Worm (Caenorhabditis elegans) whole organism, L4 larva: ENCODE measurements around the gene dmsr-8.

Experiments
- F26F4.8 ChIP-seq: fragments of 200-800 bp; sonication (Bioruptor generic); conservative IDR thresholded peaks from 2 replicates; pipeline ENCODE4 v1.3.6; 2022; ENCODE audit warnings: missing genetic modification characterization, missing compliant biosample characterization
- F49E8.2 ChIP-seq: sonication (generic microtip); optimal IDR thresholded peaks from 2 replicates; lab custom pipeline; 2016; ENCODE audit warnings: missing compliant biosample characterization, mild to moderate bottlenecking, missing genetic modification characterization, borderline replicate concordance
- R02D3.7 ChIP-seq: fragments of 150-350 bp; sonication (generic microtip); optimal IDR thresholded peaks from 3 replicates; lab custom pipeline; 2014; ENCODE audit warnings: missing biosample characterization, missing genetic modification characterization
- T20F7.1 ChIP-seq: fragments of 200-800 bp; sonication (Bioruptor generic); optimal IDR thresholded peaks from 2 replicates; lab custom pipeline; 2018; ENCODE audit warnings: mild to moderate bottlenecking, missing genetic modification characterization, missing compliant biosample characterization
- Y105C5A.15 ChIP-seq: fragments of 200-800 bp; sonication (Bioruptor generic); IDR thresholded peaks from 2 replicates; pipeline ENCODE4 v1.3.6; 2022; ENCODE audit warnings: missing genetic modification characterization, missing compliant biosample characterization
- Y5F2A.4 ChIP-seq: fragments of 200-800 bp; sonication (Bioruptor generic); optimal IDR thresholded peaks from 2 replicates; lab custom pipeline; 2018; ENCODE audit warnings: mild to moderate bottlenecking, missing genetic modification characterization, missing compliant biosample characterization
- ZK337.2 ChIP-seq: fragments of 200-800 bp; sonication (Bioruptor generic); IDR thresholded peaks from 2 replicates; pipeline ENCODE4 v1.3.6; 2022; ENCODE audit warnings: missing genetic modification reagents, missing genetic modification characterization, missing compliant biosample characterization
- ama-1 ChIP-seq: fragments of 150-350 bp; optimal IDR thresholded peaks from 2 replicates; lab custom pipeline; 2014; ENCODE audit warnings: inconsistent platforms, mixed read lengths
- arid-1 ChIP-seq: fragments of 200-800 bp; sonication (Bioruptor generic); conservative IDR thresholded peaks from 2 replicates; pipeline ENCODE4 v1.3.6; 2022; ENCODE audit warnings: missing genetic modification reagents, missing genetic modification characterization, missing compliant biosample characterization
- attf-4 ChIP-seq: sonication (generic microtip); optimal IDR thresholded peaks from 3 replicates; lab custom pipeline; 2017; ENCODE audit warnings: missing biosample characterization, missing genetic modification characterization
- ceh-20 ChIP-seq: fragments of 200-800 bp; sonication (Bioruptor generic); IDR thresholded peaks from 2 replicates; pipeline ENCODE4 v1.3.6; 2022; ENCODE audit warnings: missing genetic modification reagents, missing genetic modification characterization, missing compliant biosample characterization
- ceh-28 ChIP-seq: fragments of 150-350 bp; optimal IDR thresholded peaks from 2 replicates; lab custom pipeline; 2014; ENCODE audit warnings: missing biosample characterization, missing genetic modification reagents, missing genetic modification characterization
- ceh-44 ChIP-seq: fragments of 200-800 bp; sonication (Bioruptor generic); IDR thresholded peaks from 2 replicates; pipeline ENCODE4 v1.3.6; 2022; ENCODE audit warnings: missing genetic modification reagents, missing genetic modification characterization, missing compliant biosample characterization
- ceh-82 ChIP-seq: sonication (generic microtip); optimal IDR thresholded peaks from 2 replicates; lab custom pipeline; 2017; ENCODE audit warnings: missing biosample characterization, missing genetic modification characterization
- cey-2 ChIP-seq: sonication (generic microtip); optimal IDR thresholded peaks from 3 replicates; lab custom pipeline; 2017; ENCODE audit warnings: missing genetic modification characterization, mild to moderate bottlenecking, missing compliant biosample characterization, antibody characterized with exemption, borderline replicate concordance; ENCODE audit not compliant: insufficient read depth
- daf-12 ChIP-seq: fragments of 150-350 bp; optimal IDR thresholded peaks from 2 replicates; lab custom pipeline; 2014; ENCODE audit warnings: missing biosample characterization, missing genetic modification reagents, missing genetic modification characterization
- daf-8 ChIP-seq: fragments of 200-800 bp; sonication (Bioruptor generic); IDR thresholded peaks from 2 replicates; pipeline ENCODE4 v1.3.6; 2022; ENCODE audit warnings: missing genetic modification characterization, missing compliant biosample characterization
- dve-1 ChIP-seq: sonication (generic microtip); optimal IDR thresholded peaks from 2 replicates; lab custom pipeline; 2017; ENCODE audit warnings: antibody characterized with exemption, mild to moderate bottlenecking, missing genetic modification characterization, missing compliant biosample characterization; ENCODE audit not compliant: insufficient read depth
- fkh-10 ChIP-seq: fragments of 150-350 bp; optimal IDR thresholded peaks from 2 replicates; lab custom pipeline; 2014; ENCODE audit warnings: missing biosample characterization, missing genetic modification reagents, missing genetic modification characterization
- hlh-30 ChIP-seq: sonication (generic microtip); optimal IDR thresholded peaks from 2 replicates; lab custom pipeline; 2017; ENCODE audit warnings: antibody characterized with exemption, mild to moderate bottlenecking, missing genetic modification characterization, missing compliant biosample characterization; ENCODE audit not compliant: insufficient read depth
- jun-1 ChIP-seq: fragments of 150-350 bp; optimal IDR thresholded peaks from 2 replicates; lab custom pipeline; 2014; ENCODE audit warnings: missing biosample characterization, missing genetic modification reagents, missing genetic modification characterization
- lin-1 ChIP-seq: fragments of 200-800 bp; sonication (Bioruptor generic); IDR thresholded peaks from 2 replicates; pipeline ENCODE4 v1.3.6; 2022; ENCODE audit warnings: missing genetic modification reagents, missing genetic modification characterization, missing compliant biosample characterization
- lin-13 ChIP-seq: fragments of 150-350 bp; optimal IDR thresholded peaks from 2 replicates; lab custom pipeline; 2014; ENCODE audit warnings: missing biosample characterization, missing genetic modification reagents, missing genetic modification characterization
- lin-29 ChIP-seq: fragments of 200-800 bp; sonication (Bioruptor generic); IDR thresholded peaks from 2 replicates; pipeline ENCODE4 v1.3.6; 2022; ENCODE audit warnings: missing genetic modification reagents, missing genetic modification characterization, missing compliant biosample characterization
- lir-3 ChIP-seq: sonication (generic microtip); optimal IDR thresholded peaks from 2 replicates; lab custom pipeline; 2016; ENCODE audit warnings: mild to moderate bottlenecking, missing genetic modification characterization, missing compliant biosample characterization
- lsy-2 ChIP-seq, 2 experiments: fragments of 150-350 bp in 1 of 2; sonication (generic microtip) in 1 of 2; optimal IDR thresholded peaks; 2 replicates each; lab custom pipeline; 2014 to 2017; ENCODE audit warnings: missing biosample characterization in 2 of 2, missing genetic modification characterization in 2 of 2
- mdt-29 ChIP-seq: fragments of 200-800 bp; sonication (Bioruptor generic); IDR thresholded peaks from 2 replicates; pipeline ENCODE4 v1.3.6; 2022; ENCODE audit warnings: missing genetic modification reagents, missing genetic modification characterization, missing compliant biosample characterization
- mes-2 ChIP-seq: sonication (generic microtip); optimal IDR thresholded peaks from 2 replicates; lab custom pipeline; 2016; ENCODE audit warnings: missing genotype, mild to moderate bottlenecking, missing genetic modification characterization, missing compliant biosample characterization; ENCODE audit not compliant: poor library complexity, severe bottlenecking
- nhr-10 ChIP-seq: fragments of 150-350 bp; optimal IDR thresholded peaks from 2 replicates; lab custom pipeline; 2014; ENCODE audit warnings: missing biosample characterization, missing genetic modification characterization
- nhr-102 ChIP-seq: sonication (generic microtip); optimal IDR thresholded peaks from 2 replicates; lab custom pipeline; 2016; ENCODE audit warnings: mild to moderate bottlenecking, missing genetic modification characterization, moderate library complexity, missing compliant biosample characterization
- nhr-11 ChIP-seq: fragments of 150-350 bp; optimal IDR thresholded peaks from 2 replicates; lab custom pipeline; 2014; ENCODE audit warnings: missing biosample characterization, missing genetic modification characterization
- nhr-111 ChIP-seq: fragments of 200-800 bp; sonication (Bioruptor generic); optimal IDR thresholded peaks from 2 replicates; lab custom pipeline; 2018; ENCODE audit warnings: mild to moderate bottlenecking, missing genetic modification characterization, missing compliant biosample characterization
- nhr-237 ChIP-seq: sonication (generic microtip); optimal IDR thresholded peaks from 2 replicates; lab custom pipeline; 2017; ENCODE audit warnings: missing biosample characterization, missing genetic modification characterization
- nhr-28 ChIP-seq: fragments of 150-350 bp; optimal IDR thresholded peaks from 2 replicates; lab custom pipeline; 2014; ENCODE audit warnings: missing biosample characterization, missing genetic modification characterization
- nhr-41 ChIP-seq: fragments of 200-800 bp; sonication (Bioruptor generic); IDR thresholded peaks from 2 replicates; pipeline ENCODE4 v1.3.6; 2022; ENCODE audit warnings: missing genetic modification reagents, missing genetic modification characterization, missing compliant biosample characterization
- nhr-6 ChIP-seq: fragments of 150-350 bp; optimal IDR thresholded peaks from 2 replicates; lab custom pipeline; 2014; ENCODE audit warnings: missing biosample characterization, missing genetic modification characterization
- nhr-77 ChIP-seq: fragments of 150-350 bp; optimal IDR thresholded peaks from 2 replicates; lab custom pipeline; 2014; ENCODE audit warnings: missing biosample characterization, missing genetic modification characterization
- pha-4 ChIP-seq, 2 experiments: fragments of 150-350 bp in 1 of 2; fragments of 200-800 bp in 1 of 2; sonication (Bioruptor generic) in 1 of 2; IDR thresholded peaks in 1 of 2; optimal IDR thresholded peaks in 1 of 2; 2 replicates each; pipeline versions ENCODE4 v1.3.6 to Lab custom; 2014 to 2022; ENCODE audit warnings: missing genetic modification characterization in 2 of 2, missing genetic modification reagents in 2 of 2, missing biosample characterization in 1 of 2, missing compliant biosample characterization in 1 of 2
- php-3 ChIP-seq: fragments of 200-800 bp; sonication (Bioruptor generic); IDR thresholded peaks from 2 replicates; pipeline ENCODE4 v1.3.6; 2022; ENCODE audit warnings: missing genetic modification reagents, missing genetic modification characterization, missing compliant biosample characterization
- saeg-2 ChIP-seq: fragments of 200-800 bp; sonication (Bioruptor generic); IDR thresholded peaks from 2 replicates; pipeline ENCODE4 v1.3.6; 2022; ENCODE audit warnings: missing genetic modification reagents, missing genetic modification characterization, missing compliant biosample characterization
- sdz-12 ChIP-seq: fragments of 200-800 bp; sonication (Bioruptor generic); optimal IDR thresholded peaks from 2 replicates; lab custom pipeline; 2018; ENCODE audit warnings: mild to moderate bottlenecking, missing genetic modification characterization, missing compliant biosample characterization
- spr-1 ChIP-seq: sonication (generic microtip); optimal IDR thresholded peaks from 2 replicates; lab custom pipeline; 2016; ENCODE audit warnings: mild to moderate bottlenecking, missing genetic modification characterization, missing compliant biosample characterization
- unc-39 ChIP-seq: sonication (generic microtip); optimal IDR thresholded peaks from 2 replicates; lab custom pipeline; 2017; ENCODE audit warnings: missing biosample characterization, missing genetic modification characterization
- unc-62 ChIP-seq, 3 experiments: fragments of 150-350 bp in 1 of 3; sonication (generic microtip); optimal IDR thresholded peaks in 2 of 3; peaks in 1 of 3; 1 replicate in 1 of 3; 2 replicates in 2 of 3; lab custom pipeline; 2014 to 2017; ENCODE audit warnings: missing biosample characterization in 3 of 3, missing genetic modification characterization in 3 of 3, missing genetic modification reagents in 3 of 3, missing genotype in 1 of 3
- zip-11 ChIP-seq: fragments of 200-800 bp; sonication (Bioruptor generic); IDR thresholded peaks from 2 replicates; pipeline ENCODE4 v1.3.6; 2022; ENCODE audit warnings: missing genetic modification characterization, missing compliant biosample characterization
- ztf-11 ChIP-seq: fragments of 150-350 bp; optimal IDR thresholded peaks from 2 replicates; lab custom pipeline; 2014; ENCODE audit warnings: missing biosample characterization, missing genetic modification characterization

The dmsr-8 gene

DNA sequence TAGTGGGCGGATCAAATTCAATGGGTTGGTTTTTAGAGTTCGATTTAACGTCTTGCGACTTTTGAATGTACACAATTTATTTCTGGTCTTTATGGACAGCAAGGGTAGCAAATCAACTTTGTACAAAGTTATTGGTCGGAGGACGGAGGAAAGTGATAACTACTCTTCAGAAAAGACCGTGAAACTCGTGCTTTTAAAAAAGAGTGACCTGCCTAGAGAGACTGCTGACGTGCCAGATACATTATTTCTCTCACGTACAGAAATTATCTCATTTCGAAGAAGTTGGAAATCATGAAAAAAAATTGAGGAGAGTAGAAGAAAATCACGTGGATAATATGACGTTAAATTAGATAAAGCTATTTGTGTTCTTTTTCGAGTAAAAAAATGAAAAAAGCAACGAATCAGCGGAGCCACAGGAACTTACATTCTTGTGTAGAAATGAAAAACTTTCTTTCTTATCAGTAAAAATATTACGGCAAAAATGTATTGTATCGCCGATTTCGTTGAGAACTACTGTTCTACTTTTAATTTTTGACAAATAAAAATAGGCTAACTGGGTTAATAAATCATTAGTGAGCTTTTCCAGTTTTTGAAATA lies 22.0 kb upstream of the dmsr-8 start, which contains the start of gene ppm-1.A (continued):
- peak; percentile 54 for TF ChIP-seq nhr-77 (tag; lab: Kevin White, UChicago)
- TF ChIP-seq unc-62 (GFP tag; optimal IDR thresholded peaks at IDR 0.05 in 1 of 2; lab: Kevin White, UChicago): peak in 1 of 2 experiments; percentile 93
- TF ChIP-seq unc-62 (tag; optimal IDR thresholded peaks at IDR 0.05; lab: Kevin White, UChicago): no peak
- TF ChIP-seq ceh-28 (tag; lab: Kevin White, UChicago): no peak
- no peak for TF ChIP-seq R02D3.7 (tag; lab: Kevin White, UChicago)
- TF ChIP-seq unc-39: no peak
- TF ChIP-seq daf-8 (GFP tag; lab: Robert Waterston, UW): no peak
- TF ChIP-seq Y5F2A.4 (GFP tag; lab: Kevin White, UChicago): no peak
- TF ChIP-seq nhr-6: no peak
- TF ChIP-seq hlh-30 (tag; lab: Kevin White, UChicago): peak; percentile 82
- no peak for TF ChIP-seq ceh-82 (tag; lab: Kevin White, UChicago)
- TF ChIP-seq lsy-2 (tag; optimal IDR thresholded peaks at IDR 0.05; lab: Kevin White, UChicago): peak in 1 of 2 experiments; percentile 21
- TF ChIP-seq mdt-29: no peak
- TF ChIP-seq nhr-111: no peak
- TF ChIP-seq nhr-11: no peak
- TF ChIP-seq nhr-10 (tag; lab: Kevin White, UChicago): no peak
- no peak for TF ChIP-seq F26F4.8 (GFP tag; lab: Robert Waterston, UW)
- TF ChIP-seq nhr-41 (GFP tag; lab: Robert Waterston, UW): no peak
- TF ChIP-seq, all 104 proteins: peak for 11

DNA sequence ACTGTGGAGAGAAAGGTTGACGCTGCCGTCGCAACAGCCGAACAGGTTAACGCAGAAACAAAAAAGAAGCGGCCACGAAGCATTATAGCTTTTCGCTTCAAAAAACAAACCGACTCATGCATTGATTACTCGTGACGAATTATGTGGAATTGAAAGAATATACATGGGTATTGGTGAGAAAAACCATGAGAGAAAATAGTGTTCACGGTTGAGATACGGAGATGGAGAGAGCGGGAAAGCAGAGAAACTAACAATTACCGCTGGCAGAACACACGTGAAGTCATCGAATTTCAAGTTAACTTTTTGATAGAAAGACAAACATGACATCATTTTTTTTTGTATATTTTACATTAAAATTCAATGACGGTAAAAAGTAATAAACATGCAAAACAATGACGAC lies 21.2 kb upstream of the dmsr-8 start:
- TF ChIP-seq fkh-10 (no peak), nhr-237 (tag; lab: Kevin White, UChicago) (no peak), ceh-82 (tag; lab: Kevin White, UChicago) (no peak), saeg-2 (GFP tag; lab: Robert Waterston, UW) (no peak), F26F4.8 (GFP tag; lab: Robert Waterston, UW) (0 out of 2 replicates have a peak, but pooled peaks have one; percentile 34), nhr-11 (no peak), dve-1 (tag; lab: Kevin White, UChicago) (peak; percentile 61), ztf-11 (tag; lab: Kevin White, UChicago) (no peak), nhr-102 (no peak), cey-2 (tag; lab: Kevin White, UChicago) (no peak), nhr-41 (GFP tag; lab: Robert Waterston, UW) (no peak), lin-13 (no peak), lin-29 (GFP tag; lab: Robert Waterston, UW) (no peak), daf-12 (no peak), nhr-28 (tag; lab: Kevin White, UChicago) (peak; percentile 55), jun-1 (tag; lab: Kevin White, UChicago) (no peak), R02D3.7 (tag; lab: Kevin White, UChicago) (no peak), T20F7.1 (GFP tag; lab: Kevin White, UChicago) (peak; percentile 8), hlh-30 (tag; lab: Kevin White, UChicago) (peak; percentile 79), pha-4 (GFP tag; IDR thresholded peaks at IDR 0.05; lab: Robert Waterston, UW) (no peak), pha-4 (tag; optimal IDR thresholded peaks at IDR 0.05; lab: Kevin White, UChicago) (no peak), php-3 (GFP tag; lab: Robert Waterston, UW) (no peak), mes-2 (tag; lab: Kevin White, UChicago) (peak; percentile 41), nhr-77 (tag; lab: Kevin White, UChicago) (no peak), ama-1 (lab: Kevin White, UChicago) (no peak), F49E8.2 (tag; lab: Kevin White, UChicago) (no peak), spr-1 (no peak), Y105C5A.15 (GFP tag; lab: Robert Waterston, UW) (no peak), sdz-12 (no peak), arid-1 (GFP tag; lab: Robert Waterston, UW) (no peak), ZK337.2 (GFP tag; lab: Robert Waterston, UW) (no peak), ceh-44 (GFP tag; lab: Robert Waterston, UW) (no peak), attf-4 (no peak), lin-1 (GFP tag; lab: Robert Waterston, UW) (no peak), mdt-29 (no peak), Y5F2A.4 (GFP tag; lab: Kevin White, UChicago) (no peak), ceh-20 (GFP tag; lab: Robert Waterston, UW) (no peak), lir-3 (tag; lab: Kevin White, UChicago) (no peak), zip-11 (GFP tag; lab: Robert Waterston, UW) (no peak)
